Fruit fly (Drosophila melanogaster) whole organism, embryonic: Measurements from ENCODE around the gene CG4629.

ENCODE experiments used
- Antp ChIP-seq: fragments of 200-800 bp; sonication (Bioruptor generic); optimal IDR thresholded peaks from 3 replicates; lab custom pipeline; 2016; ENCODE audit warnings: missing biosample characterization, missing genetic modification characterization
- Atf-2 ChIP-seq: fragments of 200-800 bp; sonication (Bioruptor generic); optimal IDR thresholded peaks from 2 replicates; lab custom pipeline; 2016; ENCODE audit warnings: missing biosample characterization, missing genetic modification characterization
- CG10959 ChIP-seq: fragments of 200-800 bp; sonication (Bioruptor generic); IDR thresholded peaks from 2 replicates; pipeline ENCODE4 v1.3.6; 2022; ENCODE audit warnings: missing biosample characterization, missing genetic modification characterization
- CG11456 ChIP-seq: fragments of 200-800 bp; sonication (Bioruptor generic); IDR thresholded peaks from 3 replicates; pipeline ENCODE4 v1.3.6; 2022; ENCODE audit warnings: missing biosample characterization, missing genetic modification characterization
- CG14050 ChIP-seq: fragments of 200-800 bp; sonication (Bioruptor generic); IDR thresholded peaks from 3 replicates; pipeline ENCODE4 v1.3.6; 2022; ENCODE audit warnings: missing biosample characterization, missing genetic modification characterization
- CG1603 ChIP-seq: fragments of 200-800 bp; sonication (Bioruptor generic); optimal IDR thresholded peaks from 2 replicates; lab custom pipeline; 2019; ENCODE audit warnings: missing biosample characterization, mild to moderate bottlenecking, missing genetic modification characterization, moderate library complexity
- CG16863 ChIP-seq: fragments of 200-800 bp; sonication (Bioruptor generic); optimal IDR thresholded peaks from 3 replicates; lab custom pipeline; 2016; ENCODE audit warnings: missing biosample characterization, missing genetic modification characterization
- CG17361 ChIP-seq: fragments of 200-800 bp; sonication (Bioruptor generic); IDR thresholded peaks from 3 replicates; pipeline ENCODE4 v1.3.6; 2022; ENCODE audit warnings: missing biosample characterization, missing genetic modification characterization
- CG1792 ChIP-seq: fragments of 200-800 bp; sonication (Bioruptor generic); optimal IDR thresholded peaks from 2 replicates; lab custom pipeline; 2016; ENCODE audit warnings: missing biosample characterization, missing genetic modification characterization
- CG30431 ChIP-seq: fragments of 200-800 bp; sonication (Bioruptor generic); optimal IDR thresholded peaks from 2 replicates; lab custom pipeline; 2017; ENCODE audit warnings: missing biosample characterization, missing genetic modification characterization
- CG32532 ChIP-seq: fragments of 200-800 bp; sonication (Bioruptor generic); IDR thresholded peaks from 2 replicates; pipeline ENCODE4 v1.3.6; 2022; ENCODE audit warnings: missing biosample characterization, missing genetic modification characterization
- CG34224 ChIP-seq: fragments of 200-800 bp; sonication (Bioruptor generic); IDR thresholded peaks from 3 replicates; pipeline ENCODE4 v1.3.6; 2022; ENCODE audit warnings: missing biosample characterization, missing genetic modification characterization; ENCODE audit not compliant: partially characterized antibody
- CG6683 ChIP-seq: fragments of 200-800 bp; sonication (Bioruptor generic); optimal IDR thresholded peaks from 2 replicates; lab custom pipeline; 2017; ENCODE audit warnings: missing biosample characterization, mild to moderate bottlenecking, missing genetic modification characterization, missing genetic modification reagents
- CG6791 ChIP-seq: fragments of 200-800 bp; sonication (Bioruptor generic); IDR thresholded peaks from 3 replicates; pipeline ENCODE4 v1.3.6; 2022; ENCODE audit warnings: missing biosample characterization, missing genetic modification characterization; ENCODE audit not compliant: partially characterized antibody
- CG6854 ChIP-seq: fragments of 200-800 bp; sonication (Bioruptor generic); optimal IDR thresholded peaks from 3 replicates; lab custom pipeline; 2017; ENCODE audit warnings: missing biosample characterization, mild to moderate bottlenecking, missing genetic modification characterization
- CG8388 ChIP-seq: fragments of 200-800 bp; sonication (Bioruptor generic); optimal IDR thresholded peaks from 2 replicates; lab custom pipeline; 2019; ENCODE audit warnings: missing biosample characterization, mild to moderate bottlenecking, missing genetic modification characterization, moderate library complexity
- Chrac-16 ChIP-seq: fragments of 200-800 bp; sonication (Bioruptor generic); optimal IDR thresholded peaks from 3 replicates; lab custom pipeline; 2016; ENCODE audit warnings: missing biosample characterization, missing genetic modification characterization
- D ChIP-seq, 2 experiments: fragments of 200-800 bp in 1 of 2; fragments of >200 bp in 1 of 2; sonication (Bioruptor generic) in 1 of 2; optimal IDR thresholded peaks; 2 replicates in 1 of 2; 3 replicates in 1 of 2; lab custom pipeline; 2017; ENCODE audit warnings: mild to moderate bottlenecking in 1 of 2, missing biosample characterization in 1 of 2, missing genetic modification characterization in 1 of 2, missing genetic modification reagents in 1 of 2
- Dbx ChIP-seq: fragments of 200-800 bp; sonication (Bioruptor generic); IDR thresholded peaks from 3 replicates; pipeline ENCODE4 v1.3.6; 2022; ENCODE audit warnings: missing biosample characterization, missing genetic modification characterization
- Dip3 ChIP-seq: fragments of 200-800 bp; sonication (Bioruptor generic); optimal IDR thresholded peaks from 3 replicates; lab custom pipeline; 2016; ENCODE audit warnings: missing biosample characterization, missing genetic modification characterization
- Dp ChIP-seq: fragments of 200-800 bp; sonication (Bioruptor generic); optimal IDR thresholded peaks from 2 replicates; lab custom pipeline; 2018; ENCODE audit warnings: missing biosample characterization, mild to moderate bottlenecking, missing genetic modification characterization, moderate library complexity
- Dref ChIP-seq: fragments of 200-800 bp; sonication (Bioruptor generic); IDR thresholded peaks from 2 replicates; pipeline ENCODE4 v1.3.6; 2022; ENCODE audit warnings: missing biosample characterization, missing genetic modification characterization
- Ets65A ChIP-seq: fragments of 200-800 bp; sonication (Bioruptor generic); peaks from one replicate; lab custom pipeline; 2016; ENCODE audit warnings: missing biosample characterization, missing genetic modification characterization
- Hr3 ChIP-seq: fragments of 200-800 bp; sonication (Bioruptor generic); optimal IDR thresholded peaks from 3 replicates; lab custom pipeline; 2016; ENCODE audit warnings: missing biosample characterization, missing genetic modification characterization
- Hsf ChIP-seq: fragments of 200-800 bp; sonication (Bioruptor generic); optimal IDR thresholded peaks from 3 replicates; lab custom pipeline; 2016; ENCODE audit warnings: missing biosample characterization, missing genetic modification characterization
- Kr ChIP-seq: fragments of 200-800 bp; sonication (Bioruptor generic); optimal IDR thresholded peaks from 2 replicates; lab custom pipeline; 2017; ENCODE audit warnings: missing biosample characterization, mild to moderate bottlenecking, missing genetic modification characterization
- Lim3 ChIP-seq: fragments of 200-800 bp; sonication (Bioruptor generic); IDR thresholded peaks from 2 replicates; pipeline ENCODE4 v1.3.6; 2022; ENCODE audit warnings: missing biosample characterization, missing genetic modification characterization
- Mes4 ChIP-seq: fragments of 200-800 bp; sonication (Bioruptor generic); optimal IDR thresholded peaks from 2 replicates; lab custom pipeline; 2016; ENCODE audit warnings: missing biosample characterization, missing genetic modification characterization
- NC2β ChIP-seq: fragments of 200-800 bp; sonication (Bioruptor generic); optimal IDR thresholded peaks from 2 replicates; lab custom pipeline; 2016; ENCODE audit warnings: missing biosample characterization, missing genetic modification characterization
- Ptx1 ChIP-seq: fragments of 200-800 bp; sonication (Bioruptor generic); IDR thresholded peaks from 2 replicates; pipeline ENCODE4 v1.3.6; 2022; ENCODE audit warnings: missing biosample characterization, missing genetic modification characterization
- Scr ChIP-seq: fragments of 200-800 bp; sonication (Bioruptor generic); IDR thresholded peaks from 2 replicates; pipeline ENCODE4 v1.3.6; 2022; ENCODE audit warnings: missing biosample characterization, missing genetic modification characterization; ENCODE audit not compliant: partially characterized antibody
- TFAM ChIP-seq: fragments of 200-800 bp; sonication (Bioruptor generic); optimal IDR thresholded peaks from 2 replicates; lab custom pipeline; 2017; ENCODE audit warnings: missing biosample characterization, missing genetic modification characterization, inconsistent platforms
- Vsx1 ChIP-seq: fragments of 200-800 bp; sonication (Bioruptor generic); optimal IDR thresholded peaks from 2 replicates; lab custom pipeline; 2017; ENCODE audit warnings: missing biosample characterization, mild to moderate bottlenecking, missing genetic modification characterization, missing genetic modification reagents
- amos ChIP-seq: fragments of 200-800 bp; sonication (Bioruptor generic); IDR thresholded peaks from 2 replicates; pipeline ENCODE4 v1.3.6; 2022; ENCODE audit warnings: missing biosample characterization, missing genetic modification characterization; ENCODE audit not compliant: partially characterized antibody
- ara ChIP-seq: fragments of 200-800 bp; sonication (Bioruptor generic); IDR thresholded peaks from 2 replicates; pipeline ENCODE4 v1.3.6; 2022; ENCODE audit warnings: missing biosample characterization, missing genetic modification characterization
- ci ChIP-seq: fragments of 200-800 bp; sonication (Bioruptor generic); IDR thresholded peaks from 3 replicates; pipeline ENCODE4 v1.3.6; 2022; ENCODE audit warnings: missing biosample characterization, missing genetic modification characterization
- dpn ChIP-seq, 2 experiments: fragments of 200-800 bp; sonication (Bioruptor generic); optimal IDR thresholded peaks; 3 replicates each; lab custom pipeline; 2016; ENCODE audit warnings: missing biosample characterization in 2 of 2, missing genetic modification characterization in 2 of 2
- en ChIP-seq: fragments of 200-800 bp; sonication (Bioruptor generic); optimal IDR thresholded peaks from 2 replicates; lab custom pipeline; 2016; ENCODE audit warnings: missing biosample characterization, missing genetic modification characterization
- ftz-f1 ChIP-seq: fragments of 200-800 bp; sonication (Bioruptor generic); optimal IDR thresholded peaks from 2 replicates; lab custom pipeline; 2016; ENCODE audit warnings: missing biosample characterization, missing genetic modification characterization
- inv ChIP-seq: fragments of 200-800 bp; sonication (Bioruptor generic); IDR thresholded peaks from 2 replicates; pipeline ENCODE4 v1.3.6; 2022; ENCODE audit warnings: missing biosample characterization, missing genetic modification characterization; ENCODE audit not compliant: partially characterized antibody
- lbe ChIP-seq: fragments of 200-800 bp; sonication (Bioruptor generic); optimal IDR thresholded peaks from 2 replicates; lab custom pipeline; 2016; ENCODE audit warnings: missing biosample characterization, mild to moderate bottlenecking, missing genetic modification characterization
- lola ChIP-seq, 3 experiments: fragments of >200 bp in 2 of 3; fragments of 200-800 bp in 1 of 3; sonication (Bioruptor generic) in 1 of 3; optimal IDR thresholded peaks; 2 replicates each; lab custom pipeline; 2017 to 2019; ENCODE audit warnings: missing biosample characterization in 3 of 3, missing genetic modification characterization in 3 of 3, mild to moderate bottlenecking in 1 of 3, moderate library complexity in 1 of 3
- maf-S ChIP-seq: fragments of 200-800 bp; sonication (Bioruptor generic); optimal IDR thresholded peaks from 2 replicates; lab custom pipeline; 2016; ENCODE audit warnings: missing biosample characterization, missing genetic modification characterization
- otp ChIP-seq: fragments of 200-800 bp; sonication (Bioruptor generic); IDR thresholded peaks from 3 replicates; pipeline ENCODE4, ENCODE4 v1.3.6; 2022; ENCODE audit warnings: missing biosample characterization, missing genetic modification characterization
- pb ChIP-seq: fragments of 200-800 bp; sonication (Bioruptor generic); optimal IDR thresholded peaks from 3 replicates; lab custom pipeline; 2016; ENCODE audit warnings: missing biosample characterization, missing genetic modification characterization
- sc ChIP-seq, 3 experiments: fragments of >200 bp in 2 of 3; fragments of 200-800 bp in 1 of 3; sonication (Bioruptor generic) in 1 of 3; optimal IDR thresholded peaks; 2 replicates in 2 of 3; 3 replicates in 1 of 3; lab custom pipeline; 2017; ENCODE audit warnings: mild to moderate bottlenecking in 1 of 3, missing biosample characterization in 1 of 3, missing genetic modification characterization in 1 of 3, missing genetic modification reagents in 1 of 3
- slbo ChIP-seq: fragments of 200-800 bp; sonication (Bioruptor generic); IDR thresholded peaks from 2 replicates; pipeline ENCODE4 v1.3.6; 2022; ENCODE audit warnings: missing biosample characterization, missing genetic modification characterization
- sug ChIP-seq: fragments of 200-800 bp; optimal IDR thresholded peaks from 2 replicates; lab custom pipeline; 2019; ENCODE audit warnings: missing biosample characterization, mild to moderate bottlenecking, missing genetic modification characterization, moderate library complexity
- unc-4 ChIP-seq: fragments of 200-800 bp; sonication (Bioruptor generic); IDR thresholded peaks from 2 replicates; pipeline ENCODE4 v1.3.6; 2022; ENCODE audit warnings: missing biosample characterization, missing genetic modification characterization; ENCODE audit not compliant: partially characterized antibody
- vvl ChIP-seq: fragments of 200-800 bp; sonication (Bioruptor generic); IDR thresholded peaks from 2 replicates; pipeline ENCODE4 v1.3.6; 2022; ENCODE audit warnings: missing biosample characterization, missing genetic modification characterization

Gene CG4629

dm6 chr2L:1116661-1117322 lies 14.5 kb upstream of the CG4629 start (continued):
- no peak for TF ChIP-seq Dp
- TF ChIP-seq CG14050 (GFP tag; lab: Robert Waterston, UW), result no peak
- TF ChIP-seq TFAM (GFP tag; lab: Kevin White, UChicago), result no peak
- no peak for TF ChIP-seq maf-S (GFP tag; lab: Kevin White, UChicago)
- TF ChIP-seq CG1603 (tag; lab: Kevin White, UChicago), result no peak
- TF ChIP-seq CG16863 (GFP tag; lab: Kevin White, UChicago), result no peak
- TF ChIP-seq CG6683 (GFP tag; lab: Kevin White, UChicago), result no peak
- TF ChIP-seq D (optimal IDR thresholded peaks at IDR 0.05; lab: Kevin White, UChicago), result no peak
- no peak for TF ChIP-seq D (GFP tag; optimal IDR thresholded peaks at IDR 0.05; lab: Kevin White, UChicago)
- TF ChIP-seq CG17361 (GFP tag; lab: Robert Waterston, UW), result no peak
- no peak for TF ChIP-seq Scr (GFP tag; lab: Robert Waterston, UW)
- TF ChIP-seq dpn (GFP tag; optimal IDR thresholded peaks at IDR 0.05; lab: Kevin White, UChicago), result no peak
- no peak for TF ChIP-seq CG11456
- TF ChIP-seq Dbx (GFP tag; lab: Robert Waterston, UW), result no peak
- TF ChIP-seq CG1792 (GFP tag; lab: Kevin White, UChicago), result no peak
- no peak for TF ChIP-seq Atf-2 (GFP tag; lab: Kevin White, UChicago)
- TF ChIP-seq ci (GFP tag; lab: Robert Waterston, UW), result no peak
- peak; percentile 33 for TF ChIP-seq sug (tag; lab: Kevin White, UChicago)
- TF ChIP-seq CG8388, result no peak
- TF ChIP-seq Antp (GFP tag; lab: Kevin White, UChicago), result no peak
- no peak for TF ChIP-seq Dref (GFP tag; lab: Robert Waterston, UW)
- no peak for TF ChIP-seq CG34224 (GFP tag; lab: Robert Waterston, UW)
- TF ChIP-seq Chrac-16, result no peak
- peak; percentile 45; the same call in 1 of the 2 replicates for TF ChIP-seq vvl (GFP tag; lab: Robert Waterston, UW)
- no peak for TF ChIP-seq Dip3 (GFP tag; lab: Kevin White, UChicago)
- peak; percentile 46 for TF ChIP-seq ftz-f1 (GFP tag; lab: Kevin White, UChicago)
- no peak for TF ChIP-seq slbo (GFP tag; lab: Robert Waterston, UW)
- peak; percentile 9; the same call in 1 of the 2 replicates for TF ChIP-seq CG32532 (GFP tag; lab: Robert Waterston, UW)
- no peak for TF ChIP-seq Ptx1 (GFP tag; lab: Robert Waterston, UW)
- TF ChIP-seq Mes4 (GFP tag; lab: Kevin White, UChicago), result no peak
- no peak for TF ChIP-seq otp (GFP tag; lab: Robert Waterston, UW)
- TF ChIP-seq Kr (GFP tag; lab: Kevin White, UChicago), result no peak
- TF ChIP-seq CG6791 (GFP tag; lab: Robert Waterston, UW), result no peak
- TF ChIP-seq CG10959 (GFP tag; lab: Robert Waterston, UW), result no peak
- TF ChIP-seq en, result no peak
- TF ChIP-seq amos, result no peak
- TF ChIP-seq inv (GFP tag; lab: Robert Waterston, UW), result 0 out of 2 replicates have a peak, but pooled peaks have one; percentile 23
- no peak for TF ChIP-seq Ets65A
- no peak for TF ChIP-seq CG6854 (GFP tag; lab: Kevin White, UChicago)
- no peak for TF ChIP-seq Hr3 (GFP tag; lab: Kevin White, UChicago)
- no peak for TF ChIP-seq unc-4 (GFP tag; lab: Robert Waterston, UW)
- no peak for TF ChIP-seq pb
- TF ChIP-seq sc (optimal IDR thresholded peaks at IDR 0.05; lab: Kevin White, UChicago), result no peak
- no peak for TF ChIP-seq sc (GFP tag; optimal IDR thresholded peaks at IDR 0.05; lab: Kevin White, UChicago)
- peak; percentile 6 for TF ChIP-seq lbe (GFP tag; lab: Kevin White, UChicago)
- no peak for TF ChIP-seq ara
- TF ChIP-seq lola (GFP tag; optimal IDR thresholded peaks at IDR 0.05; lab: Kevin White, UChicago), result no peak
- no peak for TF ChIP-seq CG30431 (GFP tag; lab: Kevin White, UChicago)
- no peak for TF ChIP-seq Vsx1 (GFP tag; lab: Kevin White, UChicago)
- TF ChIP-seq Hsf (GFP tag; lab: Kevin White, UChicago), result no peak
- TF ChIP-seq NC2β, result no peak
- no peak for TF ChIP-seq Lim3 (GFP tag; lab: Robert Waterston, UW)
